Worm (Caenorhabditis elegans): Measurements from ENCODE around the gene ZK795.3.

ZK795.3 gene

ce11 chrIV:12549014-12549413 lies 10.2 kb upstream of the ZK795.3 start:
- TF ChIP-seq dao-5 (tag; optimal IDR thresholded peaks at IDR 0.05) (no peak), him-1 (tag; optimal IDR thresholded peaks at IDR 0.05) (no peak)

DNA sequence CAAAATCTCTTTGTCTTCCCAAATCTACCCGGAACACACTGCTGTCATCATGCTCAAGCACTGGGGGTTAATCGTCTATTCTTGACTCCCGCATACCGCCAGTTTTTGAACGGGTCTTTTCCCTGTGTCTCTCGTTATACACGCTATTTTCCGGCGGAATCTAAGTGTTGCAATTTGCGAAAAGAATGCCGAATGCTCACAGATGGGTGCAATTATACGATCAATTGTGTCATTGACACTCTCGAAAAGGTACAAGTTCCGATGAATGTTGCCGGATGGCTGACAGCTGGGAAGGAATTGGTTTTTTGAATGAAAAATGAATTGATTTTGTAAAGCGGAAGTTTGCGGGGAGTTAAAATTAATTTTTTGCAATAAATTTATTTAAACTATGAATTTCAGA lies 7.2 kb upstream of the ZK795.3 start:
- no peak for TF ChIP-seq W03F9.2 (tag; optimal IDR thresholded peaks at IDR 0.05)
- TF ChIP-seq him-1 (tag; optimal IDR thresholded peaks at IDR 0.05): no peak
- no peak for TF ChIP-seq dao-5 (tag; optimal IDR thresholded peaks at IDR 0.05)

ce11 chrIV:12560568-12560967 lies 1.4 kb downstream of the ZK795.3 start, which contains the start of gene snb-7:
Gene snb-7 (plus strand): TSS chrIV:12560868.
- no peak for TF ChIP-seq W03F9.2 (tag; optimal IDR thresholded peaks at IDR 0.05)
- no peak for TF ChIP-seq him-1 (tag; optimal IDR thresholded peaks at IDR 0.05)
- TF ChIP-seq dao-5 (tag; optimal IDR thresholded peaks at IDR 0.05): no peak

DNA sequence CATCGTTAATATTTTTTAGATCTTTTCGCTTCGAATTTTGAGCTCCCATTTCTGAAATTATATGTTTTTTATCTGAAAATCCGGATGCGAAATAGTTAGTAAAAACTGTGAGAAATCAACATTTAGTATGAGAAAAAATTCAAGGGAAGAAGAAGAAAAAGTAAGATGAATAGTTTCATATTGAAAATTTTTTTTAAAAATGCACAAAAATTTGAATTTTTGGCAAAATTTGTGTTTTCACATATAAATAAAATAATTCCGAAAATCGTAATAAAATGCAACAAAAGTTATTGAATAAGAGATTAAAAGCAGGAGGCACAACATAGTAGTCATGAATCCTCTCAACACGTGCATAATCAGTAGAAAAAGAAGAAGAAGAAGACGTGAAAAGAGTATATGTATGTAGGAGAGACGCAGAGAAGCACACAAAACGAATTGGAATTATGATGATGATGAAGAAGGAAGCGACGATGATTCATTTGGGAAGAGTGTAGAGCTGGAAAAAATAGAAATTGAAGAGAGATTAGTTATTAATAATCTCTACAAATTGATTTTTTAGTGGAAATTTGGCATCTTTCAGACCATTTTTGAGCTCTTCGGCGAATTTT lies 6.9 kb downstream of the ZK795.3 start, which contains the start of gene eak-7:
eak-7 (minus strand) TSS at position 51 of the 608 bp plus-strand sequence.
- no peak for TF ChIP-seq dao-5 (tag; optimal IDR thresholded peaks at IDR 0.05)
- no peak for TF ChIP-seq him-1 (tag; optimal IDR thresholded peaks at IDR 0.05)
- no peak for TF ChIP-seq W03F9.2 (tag; optimal IDR thresholded peaks at IDR 0.05)

- TF ChIP-seq him-1 (tag; optimal IDR thresholded peaks at IDR 0.05): no peak
- peak; percentile 41 for TF ChIP-seq W03F9.2 (tag; optimal IDR thresholded peaks at IDR 0.05)
- TF ChIP-seq dao-5 (tag; optimal IDR thresholded peaks at IDR 0.05): no peak
These were observed 8.2 kb downstream of the ZK795.3 start, which contains the start of the genes hsb-1 and let-99 for ce11 chrIV:12567176-12567892. Gene hsb-1 (minus strand): TSS chrIV:12567226. Gene let-99 (plus strand): TSS chrIV:12567842.

DNA sequence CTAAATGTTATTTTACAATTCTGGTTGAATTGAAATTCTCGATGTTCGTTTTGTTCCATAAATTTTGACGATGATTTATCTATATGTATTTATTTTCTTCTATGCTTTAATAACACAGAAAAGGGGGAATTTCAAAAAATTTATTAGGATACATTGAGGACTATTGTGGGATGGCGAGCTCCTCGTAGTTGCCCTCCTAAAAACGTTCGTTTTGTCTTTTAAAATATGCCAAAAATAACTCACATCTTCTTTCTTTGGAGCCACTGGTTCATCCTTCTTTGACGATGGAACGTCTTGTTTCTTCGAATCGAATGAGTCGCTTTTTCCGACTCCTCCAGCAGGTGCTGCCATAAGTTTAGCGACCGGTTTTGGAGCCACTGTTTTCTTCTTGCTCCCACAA lies 11.4 kb downstream of the ZK795.3 start:
- no peak for TF ChIP-seq W03F9.2 (tag; optimal IDR thresholded peaks at IDR 0.05)
- TF ChIP-seq dao-5 (tag; optimal IDR thresholded peaks at IDR 0.05): no peak
- no peak for TF ChIP-seq him-1 (tag; optimal IDR thresholded peaks at IDR 0.05)

- no peak for TF ChIP-seq W03F9.2 (tag; optimal IDR thresholded peaks at IDR 0.05)
- TF ChIP-seq him-1 (tag; optimal IDR thresholded peaks at IDR 0.05): no peak
- TF ChIP-seq dao-5 (tag; optimal IDR thresholded peaks at IDR 0.05): no peak
These were observed 11.9 kb downstream of the ZK795.3 start, which contains the start of gene K08E7.4 for ce11 chrIV:12571047-12571446. Gene K08E7.4 (minus strand): TSS chrIV:12571147.

DNA sequence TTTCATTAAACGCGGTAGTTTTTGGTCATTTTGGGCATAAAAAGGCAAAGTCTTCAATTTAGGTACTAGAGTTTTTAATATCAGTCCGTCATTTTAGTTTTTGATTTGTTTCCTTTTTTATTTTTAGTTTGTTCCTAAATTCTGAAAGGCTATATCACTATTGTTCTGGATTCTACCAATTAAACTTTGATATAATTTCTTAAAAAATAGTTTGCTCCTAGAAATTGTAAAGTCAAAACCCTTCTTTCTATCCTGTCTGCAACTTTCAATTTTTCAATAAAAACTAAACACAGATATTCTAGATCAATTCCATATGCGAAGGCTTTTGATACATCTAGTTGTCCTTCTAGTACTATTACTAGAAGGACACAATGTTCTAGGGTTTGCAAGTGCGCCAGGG lies 13.9 kb downstream of the ZK795.3 start, which contains the start of gene K08E7.5:
K08E7.5 (plus strand) TSS at position 301 of the 400 bp plus-strand sequence.
- TF ChIP-seq him-1 (tag; optimal IDR thresholded peaks at IDR 0.05): no peak
- TF ChIP-seq dao-5 (tag; optimal IDR thresholded peaks at IDR 0.05): no peak
- no peak for TF ChIP-seq W03F9.2 (tag; optimal IDR thresholded peaks at IDR 0.05)

ce11 chrIV:12574265-12574664 lies 15.1 kb downstream of the ZK795.3 start:
- no peak for TF ChIP-seq dao-5 (tag; optimal IDR thresholded peaks at IDR 0.05)
- no peak for TF ChIP-seq him-1 (tag; optimal IDR thresholded peaks at IDR 0.05)
- TF ChIP-seq W03F9.2 (tag; optimal IDR thresholded peaks at IDR 0.05): no peak

DNA sequence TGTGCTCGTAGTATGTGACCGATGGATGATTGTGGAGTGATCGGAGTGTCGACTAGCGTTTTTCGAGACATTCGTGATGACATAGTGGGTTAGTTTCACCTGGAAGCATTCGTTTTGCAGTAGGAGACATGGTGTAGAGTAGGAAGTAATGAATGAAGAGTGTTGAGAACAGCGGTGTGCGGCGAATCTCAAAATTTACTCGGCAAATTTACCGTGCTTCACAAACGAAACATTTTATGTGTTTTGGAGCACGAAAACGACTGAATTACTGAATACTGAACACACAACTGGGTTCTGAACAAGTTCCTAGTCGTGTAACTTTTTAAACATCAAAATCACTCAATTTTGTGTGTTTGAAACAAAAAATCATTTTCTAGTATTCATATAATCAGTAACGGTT lies 21.9 kb downstream of the ZK795.3 start, which contains the start of gene K08E7.6:
K08E7.6 (minus strand) TSS at position 101 of the 400 bp plus-strand sequence.
- no peak for TF ChIP-seq dao-5 (tag; optimal IDR thresholded peaks at IDR 0.05)
- no peak for TF ChIP-seq him-1 (tag; optimal IDR thresholded peaks at IDR 0.05)
- no peak for TF ChIP-seq W03F9.2 (tag; optimal IDR thresholded peaks at IDR 0.05)

ce11 chrIV:12583181-12583580 lies 24.0 kb downstream of the ZK795.3 start:
- TF ChIP-seq dao-5 (tag; optimal IDR thresholded peaks at IDR 0.05): no peak
- TF ChIP-seq him-1 (tag; optimal IDR thresholded peaks at IDR 0.05): no peak
- TF ChIP-seq W03F9.2 (tag; optimal IDR thresholded peaks at IDR 0.05): no peak

DNA sequence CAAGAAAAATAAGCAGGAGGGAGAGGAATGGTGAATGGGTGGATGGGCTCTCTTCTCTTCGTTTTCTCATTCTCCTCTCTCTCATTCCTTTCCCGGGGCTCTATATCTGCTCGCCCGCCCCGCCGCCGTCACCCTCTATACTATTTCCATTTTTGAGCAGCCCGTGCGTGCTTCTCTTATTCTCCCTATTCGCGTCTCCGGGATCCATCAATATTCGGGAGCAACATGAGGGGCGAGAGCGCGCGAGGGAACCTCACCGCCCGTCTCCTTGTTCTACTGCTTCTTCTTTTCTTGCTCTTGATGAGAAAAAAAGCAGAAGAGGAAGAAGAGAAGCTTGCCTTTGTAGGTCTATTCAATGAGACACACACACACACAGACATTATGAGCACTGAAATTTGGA lies 25.0 kb downstream of the ZK795.3 start:
- no peak for TF ChIP-seq dao-5 (tag; optimal IDR thresholded peaks at IDR 0.05)
- peak; percentile 29 for TF ChIP-seq him-1 (tag; optimal IDR thresholded peaks at IDR 0.05)

ce11 chrIV:12585966-12586365 lies 26.8 kb downstream of the ZK795.3 start, which contains the start of gene K08E7.8:
Gene K08E7.8 (minus strand): TSS chrIV:12586066.
- no peak for TF ChIP-seq W03F9.2 (tag; optimal IDR thresholded peaks at IDR 0.05)
- no peak for TF ChIP-seq him-1 (tag; optimal IDR thresholded peaks at IDR 0.05)
- TF ChIP-seq dao-5 (tag; optimal IDR thresholded peaks at IDR 0.05): no peak

ce11 chrIV:12590373-12590772 lies 31.2 kb downstream of the ZK795.3 start, which contains the start of gene cul-6:
Gene cul-6 (minus strand): TSS chrIV:12590451.
- TF ChIP-seq dao-5 (tag; optimal IDR thresholded peaks at IDR 0.05): no peak
- no peak for TF ChIP-seq him-1 (tag; optimal IDR thresholded peaks at IDR 0.05)
- TF ChIP-seq W03F9.2 (tag; optimal IDR thresholded peaks at IDR 0.05): no peak

Data from whole organism, L4/young adult.